Worm (Caenorhabditis elegans) whole organism, L1 larva: Measurements from ENCODE around the gene H39E23.2.

ENCODE experiments used
- C16A3.4 ChIP-seq: fragments of 150-350 bp; optimal IDR thresholded peaks from 2 replicates; lab custom pipeline; 2014; ENCODE audit warnings: missing biosample characterization, missing genetic modification characterization
- C34B4.2 ChIP-seq: sonication (generic microtip); optimal IDR thresholded peaks from 2 replicates; lab custom pipeline; 2017; ENCODE audit warnings: mild to moderate bottlenecking, missing genetic modification characterization, missing compliant biosample characterization
- F16B12.6 ChIP-seq: fragments of 150-350 bp; optimal IDR thresholded peaks from 2 replicates; lab custom pipeline; 2014; ENCODE audit warnings: missing biosample characterization, missing genetic modification characterization
- Y116A8C.19 ChIP-seq: sonication (generic microtip); optimal IDR thresholded peaks from 2 replicates; lab custom pipeline; 2016; ENCODE audit warnings: missing compliant biosample characterization, missing genetic modification characterization, borderline replicate concordance
- aha-1 ChIP-seq: fragments of 150-350 bp; optimal IDR thresholded peaks from 2 replicates; lab custom pipeline; 2014; ENCODE audit warnings: missing biosample characterization, missing genetic modification characterization
- alr-1 ChIP-seq: fragments of 200-800 bp; sonication (Bioruptor generic); optimal IDR thresholded peaks from 2 replicates; lab custom pipeline; 2018; ENCODE audit warnings: borderline replicate concordance, mild to moderate bottlenecking, missing genetic modification characterization, missing compliant biosample characterization
- ama-1 ChIP-seq: fragments of 150-350 bp; optimal IDR thresholded peaks from 2 replicates; lab custom pipeline; 2014
- blmp-1 ChIP-seq: fragments of 150-350 bp; optimal IDR thresholded peaks from 2 replicates; lab custom pipeline; 2014; ENCODE audit warnings: missing biosample characterization, missing genetic modification characterization
- ceh-82 ChIP-seq, 3 experiments: fragments of 150-350 bp in 1 of 3; sonication (generic microtip) in 2 of 3; optimal IDR thresholded peaks; 2 replicates each; lab custom pipeline; 2014 to 2017; ENCODE audit warnings: missing biosample characterization in 3 of 3, missing genetic modification characterization in 3 of 3
- ces-1 ChIP-seq: fragments of 150-350 bp; optimal IDR thresholded peaks from 2 replicates; lab custom pipeline; 2014; ENCODE audit warnings: missing biosample characterization, missing genetic modification reagents, missing genetic modification characterization
- dsc-1 ChIP-seq: sonication (generic microtip); optimal IDR thresholded peaks from 2 replicates; lab custom pipeline; 2016; ENCODE audit warnings: mild to moderate bottlenecking, missing genetic modification characterization, missing compliant biosample characterization
- efl-1 ChIP-seq, 4 experiments: fragments of 150-350 bp; optimal IDR thresholded peaks in 3 of 4; peaks in 1 of 4; 1 replicate in 1 of 4; 2 replicates in 3 of 4; lab custom pipeline; 2014; ENCODE audit warnings: missing biosample characterization in 2 of 4, missing genetic modification characterization in 2 of 4, missing genetic modification reagents in 2 of 4
- egl-27 ChIP-seq, 2 experiments: fragments of 150-350 bp in 1 of 2; sonication (generic microtip); optimal IDR thresholded peaks; 3 replicates each; lab custom pipeline; 2017 to 2018; ENCODE audit warnings: missing biosample characterization in 2 of 2, missing genetic modification characterization in 2 of 2, missing genetic modification reagents in 2 of 2
- fkh-10 ChIP-seq: sonication (generic microtip); optimal IDR thresholded peaks from 2 replicates; lab custom pipeline; 2017; ENCODE audit warnings: missing biosample characterization, missing genetic modification reagents, missing genetic modification characterization
- fos-1 ChIP-seq: fragments of 150-350 bp; optimal IDR thresholded peaks from 2 replicates; lab custom pipeline; 2014; ENCODE audit warnings: missing biosample characterization, missing genetic modification characterization
- grh-1 ChIP-seq: fragments of 200-800 bp; sonication (Bioruptor generic); IDR thresholded peaks from 2 replicates; pipeline ENCODE4 v1.3.6; 2022; ENCODE audit warnings: missing genetic modification reagents, missing genetic modification characterization, missing compliant biosample characterization
- hlh-17 ChIP-seq: fragments of 200-800 bp; sonication (Bioruptor generic); optimal IDR thresholded peaks from 2 replicates; lab custom pipeline; 2018; ENCODE audit warnings: missing genetic modification characterization, mild to moderate bottlenecking, missing compliant biosample characterization, moderate library complexity, borderline replicate concordance
- hlh-4 ChIP-seq: sonication (generic microtip); optimal IDR thresholded peaks from 2 replicates; lab custom pipeline; 2016; ENCODE audit warnings: mild to moderate bottlenecking, missing genetic modification characterization, missing compliant biosample characterization
- isw-1 ChIP-seq: fragments of 200-800 bp; sonication (Bioruptor generic); IDR thresholded peaks from 2 replicates; pipeline ENCODE4 v1.3.6; 2022; ENCODE audit warnings: missing genetic modification characterization, missing compliant biosample characterization
- lin-14 ChIP-seq: fragments of 200-800 bp; sonication (Bioruptor generic); optimal IDR thresholded peaks from 2 replicates; lab custom pipeline; 2018; ENCODE audit warnings: mild to moderate bottlenecking, missing genetic modification characterization, moderate library complexity, missing compliant biosample characterization
- lin-35 ChIP-seq, 2 experiments: fragments of 150-350 bp; optimal IDR thresholded peaks; 2 replicates each; lab custom pipeline; 2014; ENCODE audit warnings: missing biosample characterization in 2 of 2, missing genetic modification characterization in 2 of 2, missing genetic modification reagents in 2 of 2
- lin-39 ChIP-seq: fragments of 150-350 bp; optimal IDR thresholded peaks from 2 replicates; lab custom pipeline; 2014; ENCODE audit warnings: missing biosample characterization, missing genetic modification reagents, missing genetic modification characterization
- mab-9 ChIP-seq: fragments of 200-800 bp; sonication (Bioruptor generic); IDR thresholded peaks from 2 replicates; pipeline ENCODE4 v1.3.6; 2022; ENCODE audit warnings: missing genetic modification reagents, missing genetic modification characterization, missing compliant biosample characterization
- mdl-1 ChIP-seq, 2 experiments: fragments of 150-350 bp; optimal IDR thresholded peaks; 2 replicates each; lab custom pipeline; 2014 to 2017; ENCODE audit warnings: missing biosample characterization in 2 of 2, missing genetic modification characterization in 2 of 2, inconsistent platforms in 1 of 2
- mef-2 ChIP-seq: fragments of 150-350 bp; optimal IDR thresholded peaks from 2 replicates; lab custom pipeline; 2014; ENCODE audit warnings: missing biosample characterization, missing genetic modification characterization
- nhr-11 ChIP-seq: fragments of 150-350 bp; optimal IDR thresholded peaks from 2 replicates; lab custom pipeline; 2014; ENCODE audit warnings: missing biosample characterization, missing genetic modification characterization
- nhr-19 ChIP-seq: fragments of 200-800 bp; sonication (Bioruptor generic); conservative IDR thresholded peaks from 2 replicates; pipeline ENCODE4 v1.3.6; 2022; ENCODE audit warnings: missing genetic modification characterization, missing compliant biosample characterization
- nhr-20 ChIP-seq: sonication (generic microtip); optimal IDR thresholded peaks from 2 replicates; lab custom pipeline; 2016; ENCODE audit warnings: mild to moderate bottlenecking, missing genetic modification characterization, missing compliant biosample characterization
- nhr-28 ChIP-seq: fragments of 150-350 bp; optimal IDR thresholded peaks from 2 replicates; lab custom pipeline; 2014; ENCODE audit warnings: missing biosample characterization, missing genetic modification characterization
- nhr-47 ChIP-seq: sonication (generic microtip); optimal IDR thresholded peaks from 2 replicates; lab custom pipeline; 2016; ENCODE audit warnings: mild to moderate bottlenecking, missing genetic modification characterization, moderate library complexity, missing compliant biosample characterization
- nhr-71 ChIP-seq: sonication (generic microtip); optimal IDR thresholded peaks from 2 replicates; lab custom pipeline; 2016; ENCODE audit warnings: mild to moderate bottlenecking, missing genetic modification characterization, moderate library complexity, missing compliant biosample characterization
- nhr-84 ChIP-seq: sonication (generic microtip); optimal IDR thresholded peaks from 2 replicates; lab custom pipeline; 2017; ENCODE audit warnings: missing biosample characterization, missing genetic modification characterization
- nhr-85 ChIP-seq: sonication (generic microtip); peaks from one replicate; lab custom pipeline; 2016; ENCODE audit warnings: missing genetic modification characterization, inconsistent platforms, missing compliant biosample characterization
- pag-3 ChIP-seq: sonication (generic microtip); optimal IDR thresholded peaks from 2 replicates; lab custom pipeline; 2017; ENCODE audit warnings: missing genetic modification characterization, mild to moderate bottlenecking, missing compliant biosample characterization, antibody characterized with exemption, borderline replicate concordance; ENCODE audit not compliant: insufficient read depth
- rnt-1 ChIP-seq: sonication (generic microtip); optimal IDR thresholded peaks from 2 replicates; lab custom pipeline; 2016; ENCODE audit warnings: mild to moderate bottlenecking, missing genetic modification characterization, moderate library complexity, missing compliant biosample characterization
- snu-23 ChIP-seq: sonication (generic microtip); optimal IDR thresholded peaks from 2 replicates; lab custom pipeline; 2016; ENCODE audit warnings: missing genetic modification characterization, missing compliant biosample characterization
- sptf-1 ChIP-seq: fragments of 150-350 bp; optimal IDR thresholded peaks from 2 replicates; lab custom pipeline; 2014; ENCODE audit warnings: missing biosample characterization, missing genetic modification characterization
- sup-37 ChIP-seq: fragments of 200-800 bp; sonication (Bioruptor generic); optimal IDR thresholded peaks from 2 replicates; lab custom pipeline; 2018; ENCODE audit warnings: mild to moderate bottlenecking, missing genetic modification characterization, missing compliant biosample characterization
- swsn-7 ChIP-seq: sonication (generic microtip); optimal IDR thresholded peaks from 2 replicates; lab custom pipeline; 2016; ENCODE audit warnings: missing genetic modification characterization, missing compliant biosample characterization
- unc-86 ChIP-seq: sonication (generic microtip); optimal IDR thresholded peaks from 2 replicates; lab custom pipeline; 2016; ENCODE audit warnings: missing genetic modification characterization, missing compliant biosample characterization
- unc-98 ChIP-seq: fragments of 200-800 bp; sonication (Bioruptor generic); IDR thresholded peaks from 2 replicates; pipeline ENCODE4 v1.3.6; 2022; ENCODE audit warnings: missing genetic modification characterization, missing compliant biosample characterization
- zag-1 ChIP-seq: fragments of 150-350 bp; optimal IDR thresholded peaks from 2 replicates; lab custom pipeline; 2014; ENCODE audit warnings: missing biosample characterization, missing genetic modification characterization
- zip-4 ChIP-seq: fragments of 200-800 bp; sonication (Bioruptor generic); optimal IDR thresholded peaks from 2 replicates; lab custom pipeline; 2018; ENCODE audit warnings: mild to moderate bottlenecking, missing genetic modification characterization, moderate library complexity, missing compliant biosample characterization
- ztf-4 ChIP-seq: fragments of 150-350 bp; optimal IDR thresholded peaks from 2 replicates; lab custom pipeline; 2014; ENCODE audit warnings: missing biosample characterization, missing genetic modification characterization

The H39E23.2 gene

ce11 chrV:14139252-14140100, 29.3 kb downstream of the H39E23.2 start (continued):
- TF ChIP-seq lin-14 (GFP tag; lab: Kevin White, UChicago): peak; percentile 83
- no peak for TF ChIP-seq nhr-20 (tag; lab: Kevin White, UChicago)
- TF ChIP-seq nhr-11: no peak
- no peak for TF ChIP-seq ceh-82 (tag; optimal IDR thresholded peaks at IDR 0.05; lab: Kevin White, UChicago)
- TF ChIP-seq nhr-19 (GFP tag; lab: Robert Waterston, UW): no peak
- no peak for TF ChIP-seq zag-1 (tag; lab: Kevin White, UChicago)
- TF ChIP-seq isw-1: no peak
- TF ChIP-seq nhr-28: no peak
- TF ChIP-seq mab-9 (GFP tag; lab: Robert Waterston, UW): no peak
- peak; percentile 68 for TF ChIP-seq blmp-1 (tag; lab: Kevin White, UChicago)
- TF ChIP-seq hlh-17 (GFP tag; lab: Kevin White, UChicago): no peak
- peak; percentile 27 for TF ChIP-seq snu-23 (GFP tag; lab: Kevin White, UChicago)
- TF ChIP-seq lin-39 (tag; lab: Kevin White, UChicago): no peak
- TF ChIP-seq unc-98: no peak
- peak; percentile 49; the same call in 1 of the 2 replicates for TF ChIP-seq grh-1 (GFP tag; lab: Robert Waterston, UW)
- TF ChIP-seq mef-2 (tag; lab: Kevin White, UChicago): no peak
- no peak for TF ChIP-seq zip-4 (GFP tag; lab: Kevin White, UChicago)
- TF ChIP-seq hlh-4 (tag; lab: Kevin White, UChicago): no peak
- no peak for TF ChIP-seq mdl-1 (tag; optimal IDR thresholded peaks at IDR 0.05; lab: Kevin White, UChicago)
- TF ChIP-seq C16A3.4 (tag; lab: Kevin White, UChicago): no peak
- TF ChIP-seq dsc-1 (tag; lab: Kevin White, UChicago): no peak
- no peak for TF ChIP-seq efl-1 (optimal IDR thresholded peaks at IDR 0.05; lab: Kevin White, UChicago)
- peak in 1 of 2 experiments; percentile 74 for TF ChIP-seq efl-1 (GFP tag; optimal IDR thresholded peaks at IDR 0.05 in 1 of 2; lab: Kevin White, UChicago)
- peak in 1 of 2 experiments; percentile 10 for TF ChIP-seq lin-35 (GFP tag; optimal IDR thresholded peaks at IDR 0.05; lab: Kevin White, UChicago)
- peak; percentile 21 for TF ChIP-seq rnt-1
- TF ChIP-seq nhr-71 (tag; lab: Kevin White, UChicago): peak; percentile 10

ce11 chrV:14140733-14141132, 30.6 kb downstream of the H39E23.2 start:
- TF ChIP-seq unc-86 (tag; lab: Kevin White, UChicago): no peak
- TF ChIP-seq nhr-47: peak; percentile 10
- TF ChIP-seq sup-37 (GFP tag; lab: Kevin White, UChicago): no peak
- no peak for TF ChIP-seq nhr-28
- peak; percentile 68 for TF ChIP-seq lin-14 (GFP tag; lab: Kevin White, UChicago)
- no peak for TF ChIP-seq efl-1 (optimal IDR thresholded peaks at IDR 0.05; lab: Kevin White, UChicago)
- peak in 1 of 2 experiments; percentile 70 for TF ChIP-seq efl-1 (GFP tag; optimal IDR thresholded peaks at IDR 0.05 in 1 of 2; lab: Kevin White, UChicago)
- TF ChIP-seq fkh-10 (GFP tag; lab: Kevin White, UChicago): peak; percentile 89
- peak; percentile 95 for TF ChIP-seq ces-1

ce11 chrV:14141846-14142245, 31.7 kb downstream of the H39E23.2 start:
- TF ChIP-seq mdl-1 (tag; optimal IDR thresholded peaks at IDR 0.05; lab: Kevin White, UChicago): no peak
- TF ChIP-seq unc-86 (tag; lab: Kevin White, UChicago): no peak
- TF ChIP-seq nhr-84 (tag; lab: Kevin White, UChicago): no peak
- no peak for TF ChIP-seq alr-1 (tag; lab: Kevin White, UChicago)
- no peak for TF ChIP-seq zag-1 (tag; lab: Kevin White, UChicago)
- no peak for TF ChIP-seq nhr-85 (tag; lab: Kevin White, UChicago)

- no peak for TF ChIP-seq nhr-85 (tag; lab: Kevin White, UChicago)
- TF ChIP-seq egl-27 (tag; optimal IDR thresholded peaks at IDR 0.05; lab: Kevin White, UChicago): no peak
- no peak for TF ChIP-seq aha-1 (tag; lab: Kevin White, UChicago)
- peak; percentile 53 for TF ChIP-seq nhr-71 (tag; lab: Kevin White, UChicago)
- no peak for TF ChIP-seq ama-1 (lab: Kevin White, UChicago)
- TF ChIP-seq pag-3 (tag; lab: Kevin White, UChicago): no peak
- TF ChIP-seq zip-4 (GFP tag; lab: Kevin White, UChicago): no peak
- TF ChIP-seq sup-37 (GFP tag; lab: Kevin White, UChicago): no peak
- TF ChIP-seq rnt-1: no peak
- TF ChIP-seq F16B12.6 (tag; lab: Kevin White, UChicago): no peak
- peak; percentile 3 for TF ChIP-seq swsn-7 (tag; lab: Kevin White, UChicago)
- peak; percentile 59 for TF ChIP-seq nhr-47
- no peak for TF ChIP-seq fos-1 (tag; lab: Kevin White, UChicago)
- no peak for TF ChIP-seq sptf-1
- no peak for TF ChIP-seq Y116A8C.19 (tag; lab: Kevin White, UChicago)
- no peak for TF ChIP-seq C34B4.2 (tag; lab: Kevin White, UChicago)
- TF ChIP-seq nhr-19 (GFP tag; lab: Robert Waterston, UW): no peak
- no peak for TF ChIP-seq ztf-4 (tag; lab: Kevin White, UChicago)
- no peak for TF ChIP-seq nhr-20 (tag; lab: Kevin White, UChicago)
These were observed 33.5 kb downstream of the H39E23.2 start for ce11 chrV:14143634-14144033.
